Worm (Caenorhabditis elegans): ENCODE measurements around the gene clec-202.

Gene clec-202

DNA sequence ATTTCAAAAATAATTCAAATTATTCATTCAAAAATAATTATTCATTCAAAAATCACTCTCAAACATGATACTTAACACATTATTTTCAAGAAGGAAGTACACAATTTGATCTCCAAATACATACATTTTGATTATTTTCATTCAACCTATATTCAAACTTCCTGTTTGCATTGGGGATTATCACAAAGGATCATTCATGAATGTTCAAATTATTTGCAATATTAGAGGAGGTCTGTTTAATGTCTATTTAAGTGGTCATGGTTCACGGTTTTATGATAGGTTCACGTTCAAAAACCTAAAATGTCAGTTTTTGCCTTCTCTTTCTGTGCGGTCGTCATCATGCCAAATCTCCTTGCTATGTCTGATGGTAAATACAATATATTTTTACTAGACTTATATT, at the start of gene clec-202:
Gene clec-202, plus strand, starts transcription at position 301 of the 400 bp plus-strand sequence.
- TF ChIP-seq M03D4.4 (tag; optimal IDR thresholded peaks at IDR 0.05) (no peak), nhr-76 (tag; optimal IDR thresholded peaks at IDR 0.05) (no peak), pha-4 (tag; optimal IDR thresholded peaks at IDR 0.05) (no peak), sptf-1 (tag; optimal IDR thresholded peaks at IDR 0.05) (no peak), ham-2 (GFP tag; optimal IDR thresholded peaks at IDR 0.05) (no peak)

DNA sequence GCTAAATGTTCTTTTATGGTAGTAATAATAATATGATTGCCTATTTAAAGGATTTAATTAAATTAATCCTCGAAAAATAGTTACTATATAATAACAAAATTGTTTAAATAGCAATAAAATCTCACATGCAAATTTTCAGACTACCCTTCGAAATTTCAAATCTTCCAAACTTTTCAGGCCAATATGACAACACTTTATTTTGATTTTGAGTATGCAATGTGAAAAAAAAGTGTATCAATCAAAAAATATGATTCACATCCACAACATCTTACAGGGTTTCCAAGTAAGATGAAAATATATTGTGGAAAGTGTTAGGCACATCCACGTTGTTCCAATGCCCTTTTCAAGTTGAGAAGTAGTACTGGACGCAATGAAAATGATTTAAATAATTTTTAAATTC, 49.4 kb upstream of the clec-202 start, which contains the start of gene snf-9:
Gene snf-9, plus strand, starts transcription at position 301 of the 400 bp plus-strand sequence.
- TF ChIP-seq ztf-11 (tag; optimal IDR thresholded peaks at IDR 0.05) (no peak), mls-2 (tag; optimal IDR thresholded peaks at IDR 0.05) (no peak), bed-3 (GFP tag; optimal IDR thresholded peaks at IDR 0.05) (no peak), nhr-76 (tag; optimal IDR thresholded peaks at IDR 0.05) (no peak), pha-4 (tag; optimal IDR thresholded peaks at IDR 0.05) (no peak), ceh-43 (GFP tag; optimal IDR thresholded peaks at IDR 0.05) (no peak), elt-1 (tag; optimal IDR thresholded peaks at IDR 0.05; ENCODE audit: borderline replicate concordance, insufficient read depth) (no peak), ceh-83 (GFP tag; optimal IDR thresholded peaks at IDR 0.05) (no peak), flh-1 (GFP tag; optimal IDR thresholded peaks at IDR 0.05) (no peak), M03D4.4 (tag; optimal IDR thresholded peaks at IDR 0.05) (no peak)

DNA sequence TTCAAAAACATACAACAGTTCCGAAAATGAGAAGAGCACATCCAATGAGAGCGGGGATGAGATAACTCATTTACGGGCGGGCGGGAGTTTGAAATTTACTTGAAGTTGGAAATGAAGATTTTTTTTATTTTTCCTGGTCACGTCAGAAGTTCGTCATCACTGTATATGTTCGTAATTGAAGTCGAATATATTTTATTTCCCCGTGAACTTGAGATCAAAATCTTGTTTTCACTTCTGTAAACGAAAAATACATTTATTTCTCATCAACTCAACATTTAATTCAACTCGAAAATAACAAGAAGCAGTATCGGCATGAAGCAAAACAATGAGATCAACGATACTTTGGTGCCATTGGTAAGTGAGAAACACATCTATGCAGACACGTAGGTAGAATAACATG, 44.8 kb upstream of the clec-202 start, which contains the start of gene C49C3.20:
Gene C49C3.20, minus strand, starts transcription at position 101 of the 400 bp plus-strand sequence.
- no peak for TF ChIP-seq nhr-237 (tag; optimal IDR thresholded peaks at IDR 0.05)
- no peak for TF ChIP-seq ceh-43 (GFP tag; optimal IDR thresholded peaks at IDR 0.05)

- no peak for TF ChIP-seq zip-8 (tag; optimal IDR thresholded peaks at IDR 0.05)
- TF ChIP-seq lin-13 (tag; optimal IDR thresholded peaks at IDR 0.05) = no peak
- no peak for TF ChIP-seq unc-39 (tag; optimal IDR thresholded peaks at IDR 0.05)
- TF ChIP-seq pha-4 (tag; optimal IDR thresholded peaks at IDR 0.05) = no peak
Observed at ce11 chrIV:17320445-17320844, 40.8 kb upstream of the clec-202 start, which contains the start of gene C49C3.4. Gene C49C3.4, plus strand, starts transcription at chrIV:17320795.

ce11 chrIV:17328834-17329233, 32.4 kb upstream of the clec-202 start, which contains the start of gene ceh-88:
Gene ceh-88, plus strand, starts transcription at chrIV:17329188.
- TF ChIP-seq drap-1 (GFP tag; optimal IDR thresholded peaks at IDR 0.05) (no peak), ces-1 (GFP tag; optimal IDR thresholded peaks at IDR 0.05) (peak; percentile 84)

DNA sequence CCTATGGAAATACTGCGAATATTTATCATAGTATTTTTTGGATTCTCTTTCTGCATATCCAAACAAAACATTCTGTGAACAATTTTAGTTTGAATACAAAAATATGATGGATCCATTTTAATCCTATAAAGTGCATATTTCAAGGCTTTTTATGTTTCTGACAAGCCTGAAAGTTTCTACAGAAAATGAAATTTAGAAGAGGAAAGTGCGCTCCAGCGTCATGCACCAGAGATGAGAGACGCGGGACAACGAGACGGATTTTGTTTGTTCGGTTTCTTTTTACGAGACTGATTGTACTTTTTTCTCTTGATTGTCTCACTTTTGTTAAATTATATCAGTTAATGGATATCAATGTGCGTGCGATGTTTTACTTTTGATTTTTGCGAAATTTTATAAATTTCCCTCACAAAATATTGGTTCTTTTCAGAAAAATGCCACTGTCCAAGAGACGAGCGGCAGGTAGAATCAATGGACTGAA, 30.1 kb upstream of the clec-202 start, which contains the start of gene C49C3.6:
Gene C49C3.6, plus strand, starts transcription at position 428 of the 478 bp plus-strand sequence.
- TF ChIP-seq nhr-28 (tag; optimal IDR thresholded peaks at IDR 0.05) (no peak), ces-1 (GFP tag; optimal IDR thresholded peaks at IDR 0.05) (peak; percentile 73)

ce11 chrIV:17332261-17332660, 29.0 kb upstream of the clec-202 start, which contains the start of gene C49C3.7:
Gene C49C3.7, plus strand, starts transcription at chrIV:17332561.
- no peak for TF ChIP-seq unc-39 (tag; optimal IDR thresholded peaks at IDR 0.05)
- TF ChIP-seq ztf-11 (tag; optimal IDR thresholded peaks at IDR 0.05) = no peak
- no peak for TF ChIP-seq sptf-1 (tag; optimal IDR thresholded peaks at IDR 0.05)
- TF ChIP-seq bed-3 (GFP tag; optimal IDR thresholded peaks at IDR 0.05) = no peak
- TF ChIP-seq nhr-28 (tag; optimal IDR thresholded peaks at IDR 0.05) = no peak
- no peak for TF ChIP-seq nhr-237 (tag; optimal IDR thresholded peaks at IDR 0.05)
- TF ChIP-seq cnd-1 (tag; optimal IDR thresholded peaks at IDR 0.05) = no peak
- no peak for TF ChIP-seq nhr-12 (tag; optimal IDR thresholded peaks at IDR 0.05)
- TF ChIP-seq lin-32 (GFP tag; optimal IDR thresholded peaks at IDR 0.05) = no peak
- TF ChIP-seq ces-1 (GFP tag; optimal IDR thresholded peaks at IDR 0.05) = no peak
- no peak for TF ChIP-seq unc-120 (tag; optimal IDR thresholded peaks at IDR 0.05; ENCODE audit: poor library complexity, severe bottlenecking)
- TF ChIP-seq lin-13 (tag; optimal IDR thresholded peaks at IDR 0.05) = no peak

ce11 chrIV:17333542-17334281, 27.5 kb upstream of the clec-202 start, which contains the start of gene C49C3.15:
Gene C49C3.15, plus strand, starts transcription at chrIV:17334231.
- no peak for TF ChIP-seq zip-8 (tag; optimal IDR thresholded peaks at IDR 0.05)
- no peak for TF ChIP-seq unc-120 (tag; optimal IDR thresholded peaks at IDR 0.05; ENCODE audit: poor library complexity, severe bottlenecking)
- no peak for TF ChIP-seq sptf-1 (tag; optimal IDR thresholded peaks at IDR 0.05)
- TF ChIP-seq lin-32 (GFP tag; optimal IDR thresholded peaks at IDR 0.05) = no peak
- TF ChIP-seq lsy-2 (tag; optimal IDR thresholded peaks at IDR 0.05) = no peak
- no peak for TF ChIP-seq elt-3 (tag; optimal IDR thresholded peaks at IDR 0.05)
- no peak for TF ChIP-seq bed-3 (GFP tag; optimal IDR thresholded peaks at IDR 0.05)
- TF ChIP-seq blmp-1 (tag; optimal IDR thresholded peaks at IDR 0.05) = no peak
- TF ChIP-seq nhr-76 (tag; optimal IDR thresholded peaks at IDR 0.05) = no peak
- TF ChIP-seq unc-62 (GFP tag; optimal IDR thresholded peaks at IDR 0.05) = peak; percentile 35
- TF ChIP-seq M03D4.4 (tag; optimal IDR thresholded peaks at IDR 0.05) = no peak
- TF ChIP-seq mep-1 (tag; optimal IDR thresholded peaks at IDR 0.05) = peak; percentile 40
- TF ChIP-seq mls-2 (tag; optimal IDR thresholded peaks at IDR 0.05) = no peak
- no peak for TF ChIP-seq ham-2 (GFP tag; optimal IDR thresholded peaks at IDR 0.05)
- peak; percentile 31 for TF ChIP-seq ces-1 (GFP tag; optimal IDR thresholded peaks at IDR 0.05)
- peak; percentile 46 for TF ChIP-seq hlh-1 (tag; optimal IDR thresholded peaks at IDR 0.05)
- no peak for TF ChIP-seq ztf-11 (tag; optimal IDR thresholded peaks at IDR 0.05)
- TF ChIP-seq mab-5 (tag; optimal IDR thresholded peaks at IDR 0.05) = no peak
- TF ChIP-seq unc-39 (tag; optimal IDR thresholded peaks at IDR 0.05) = no peak
- no peak for TF ChIP-seq flh-1 (GFP tag; optimal IDR thresholded peaks at IDR 0.05)
- no peak for TF ChIP-seq nhr-28 (tag; optimal IDR thresholded peaks at IDR 0.05)
- TF ChIP-seq elt-1 (tag; optimal IDR thresholded peaks at IDR 0.05; ENCODE audit: borderline replicate concordance, insufficient read depth) = no peak
- no peak for TF ChIP-seq nhr-12 (tag; optimal IDR thresholded peaks at IDR 0.05)

Data from whole organism, mixed stage, embryonic.